Fruit fly (Drosophila melanogaster) Kc167 (cell line): ENCODE data around the gene CG12438.

ENCODE experiments used
- Myc ChIP-seq: fragments of >200 bp; optimal IDR thresholded peaks from 2 replicates; lab custom pipeline; 2017; ENCODE audit warnings: missing external identifiers
- Sin3A ChIP-seq: fragments of >200 bp; optimal IDR thresholded peaks from 2 replicates; lab custom pipeline; 2018; ENCODE audit warnings: missing external identifiers
- h ChIP-seq: fragments of >200 bp; optimal IDR thresholded peaks from 3 replicates; lab custom pipeline; 2018; ENCODE audit warnings: missing external identifiers
- insv ChIP-seq: fragments of >200 bp; optimal IDR thresholded peaks from 3 replicates; lab custom pipeline; 2018; ENCODE audit warnings: missing external identifiers
- psq ChIP-seq: fragments of >200 bp; optimal IDR thresholded peaks from 2 replicates; lab custom pipeline; 2017; ENCODE audit warnings: missing external identifiers
- ttk ChIP-seq: sonication (Bioruptor generic); optimal IDR thresholded peaks from 2 replicates; lab custom pipeline; 2017; ENCODE audit warnings: missing external identifiers

DNA sequence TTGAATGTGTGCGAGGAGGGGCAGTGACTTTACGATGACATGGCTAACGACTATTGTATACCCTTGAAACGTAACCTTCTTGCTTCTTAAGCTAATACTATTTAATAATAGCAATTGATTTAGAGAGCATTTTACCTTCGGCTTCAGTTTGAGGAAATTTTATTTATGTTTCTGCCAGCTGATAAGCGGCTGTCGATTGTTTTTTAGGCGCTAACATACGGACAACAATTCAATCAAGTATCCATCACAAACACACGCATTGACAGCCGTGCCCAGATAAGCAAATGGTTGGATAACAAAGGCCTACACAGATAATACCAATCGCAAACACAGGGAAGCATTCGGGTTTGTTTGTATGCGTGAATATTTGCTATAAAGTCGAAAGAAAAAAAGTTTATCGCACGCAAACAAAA is 13.8 kb upstream of the CG12438 start:
- TF ChIP-seq h, result no peak
- no peak for TF ChIP-seq insv (lab: Kevin White, UChicago)
- TF ChIP-seq psq (lab: Kevin White, UChicago), result no peak
- no peak for TF ChIP-seq ttk (lab: Kevin White, UChicago)
- no peak for TF ChIP-seq Myc
- TF ChIP-seq Sin3A (lab: Kevin White, UChicago), result no peak
